Worm (Caenorhabditis elegans) whole organism, late embryonic: ENCODE results near the gene T01B4.3.

Source experiments
- F13H6.1 ChIP-seq: sonication (generic microtip); optimal IDR thresholded peaks from 2 replicates; lab custom pipeline; 2016; ENCODE audit warnings: missing genetic modification characterization, missing compliant biosample characterization
- fax-1 ChIP-seq: sonication (generic microtip); optimal IDR thresholded peaks from 2 replicates; lab custom pipeline; 2016; ENCODE audit warnings: missing genotype, missing genetic modification characterization, missing compliant biosample characterization
- lin-11 ChIP-seq: fragments of 200-800 bp; sonication (Bioruptor generic); optimal IDR thresholded peaks from 2 replicates; lab custom pipeline; 2018; ENCODE audit warnings: mild to moderate bottlenecking, missing genetic modification characterization, missing compliant biosample characterization

ce11 chrX:16275255-16275813 lies 42.2 kb downstream of the T01B4.3 start, which contains the start of gene sdc-1:
- no peak for TF ChIP-seq lin-11 (tag; lab: Kevin White, UChicago)
- TF ChIP-seq F13H6.1 (tag; lab: Kevin White, UChicago): no peak
- no peak for TF ChIP-seq fax-1 (tag; lab: Kevin White, UChicago)
